Worm (Caenorhabditis elegans) whole organism, late embryonic: Measurements from ENCODE around the gene srh-24.

Experiments used
- C08G9.2 ChIP-seq: sonication (generic microtip); optimal IDR thresholded peaks from 2 replicates; lab custom pipeline; 2016; ENCODE audit warnings: mild to moderate bottlenecking, missing genetic modification characterization, moderate library complexity, missing compliant biosample characterization
- C38D4.7 ChIP-seq: fragments of 200-800 bp; sonication (Bioruptor generic); optimal IDR thresholded peaks from 2 replicates; lab custom pipeline; 2018; ENCODE audit warnings: mild to moderate bottlenecking, missing genetic modification characterization, moderate library complexity, missing compliant biosample characterization
- F13H6.1 ChIP-seq: sonication (generic microtip); optimal IDR thresholded peaks from 2 replicates; lab custom pipeline; 2016; ENCODE audit warnings: missing genetic modification characterization, missing compliant biosample characterization
- K02D7.2 ChIP-seq: sonication (generic microtip); optimal IDR thresholded peaks from 2 replicates; lab custom pipeline; 2017; ENCODE audit warnings: mild to moderate bottlenecking, missing genetic modification characterization, missing compliant biosample characterization
- T23F11.4 ChIP-seq: fragments of 200-800 bp; sonication (Bioruptor generic); optimal IDR thresholded peaks from 2 replicates; lab custom pipeline; 2018; ENCODE audit warnings: mild to moderate bottlenecking, missing genetic modification characterization, missing compliant biosample characterization
- Y22D7AL.16 ChIP-seq: sonication (generic microtip); optimal IDR thresholded peaks from 2 replicates; lab custom pipeline; 2016; ENCODE audit warnings: missing genetic modification characterization, missing compliant biosample characterization
- ahr-1 ChIP-seq: sonication (generic microtip); optimal IDR thresholded peaks from 2 replicates; lab custom pipeline; 2016; ENCODE audit warnings: missing genetic modification characterization, missing compliant biosample characterization
- ama-1 ChIP-seq: fragments of 150-350 bp; optimal IDR thresholded peaks from 2 replicates; lab custom pipeline; 2014
- ceh-14 ChIP-seq: sonication (generic microtip); optimal IDR thresholded peaks from 2 replicates; lab custom pipeline; 2016; ENCODE audit warnings: missing genotype, missing genetic modification characterization, missing compliant biosample characterization
- ceh-18 ChIP-seq: sonication (generic microtip); optimal IDR thresholded peaks from 2 replicates; lab custom pipeline; 2016; ENCODE audit warnings: missing genetic modification characterization, missing compliant biosample characterization
- ceh-19 ChIP-seq: fragments of 200-800 bp; sonication (Bioruptor generic); optimal IDR thresholded peaks from 2 replicates; lab custom pipeline; 2018; ENCODE audit warnings: mild to moderate bottlenecking, missing genetic modification characterization, missing compliant biosample characterization
- ceh-2 ChIP-seq: sonication (generic microtip); optimal IDR thresholded peaks from 2 replicates; lab custom pipeline; 2016; ENCODE audit warnings: missing genotype, missing genetic modification characterization, missing compliant biosample characterization
- ceh-22 ChIP-seq: sonication (generic microtip); optimal IDR thresholded peaks from 2 replicates; lab custom pipeline; 2017; ENCODE audit warnings: missing biosample characterization, missing genetic modification characterization
- ceh-30 ChIP-seq: fragments of 150-350 bp; optimal IDR thresholded peaks from 2 replicates; lab custom pipeline; 2014; ENCODE audit warnings: missing biosample characterization, missing genetic modification characterization
- ceh-31 ChIP-seq: sonication (generic microtip); optimal IDR thresholded peaks from 2 replicates; lab custom pipeline; 2016; ENCODE audit warnings: missing genetic modification characterization, missing compliant biosample characterization
- ceh-34 ChIP-seq: sonication (generic microtip); optimal IDR thresholded peaks from 2 replicates; lab custom pipeline; 2016; ENCODE audit warnings: mild to moderate bottlenecking, missing genetic modification characterization, missing compliant biosample characterization
- ceh-45 ChIP-seq: fragments of 200-800 bp; sonication (Bioruptor generic); IDR thresholded peaks from 2 replicates; pipeline ENCODE4 v1.3.6; 2022; ENCODE audit warnings: missing genetic modification reagents, missing genetic modification characterization, missing compliant biosample characterization
- ceh-9 ChIP-seq: sonication (generic microtip); optimal IDR thresholded peaks from 2 replicates; lab custom pipeline; 2016; ENCODE audit warnings: mild to moderate bottlenecking, missing genetic modification characterization, inconsistent platforms, missing compliant biosample characterization
- che-1 ChIP-seq: sonication (generic microtip); optimal IDR thresholded peaks from 2 replicates; lab custom pipeline; 2016; ENCODE audit warnings: mild to moderate bottlenecking, missing genetic modification characterization, missing compliant biosample characterization
- dmd-4 ChIP-seq: sonication (generic microtip); optimal IDR thresholded peaks from 2 replicates; lab custom pipeline; 2016; ENCODE audit warnings: borderline replicate concordance, missing genetic modification characterization, missing compliant biosample characterization
- eyg-1 ChIP-seq: sonication (generic microtip); optimal IDR thresholded peaks from 2 replicates; lab custom pipeline; 2016; ENCODE audit warnings: missing genotype, missing genetic modification characterization, missing compliant biosample characterization
- fax-1 ChIP-seq: sonication (generic microtip); optimal IDR thresholded peaks from 2 replicates; lab custom pipeline; 2016; ENCODE audit warnings: missing genotype, missing genetic modification characterization, missing compliant biosample characterization
- fkh-10 ChIP-seq: fragments of 150-350 bp; optimal IDR thresholded peaks from 2 replicates; lab custom pipeline; 2014; ENCODE audit warnings: missing biosample characterization, missing genetic modification reagents, missing genetic modification characterization
- fkh-6 ChIP-seq: sonication (generic microtip); optimal IDR thresholded peaks from 2 replicates; lab custom pipeline; 2016; ENCODE audit warnings: missing genetic modification characterization, missing compliant biosample characterization
- lim-6 ChIP-seq: sonication (generic microtip); optimal IDR thresholded peaks from 2 replicates; lab custom pipeline; 2016; ENCODE audit warnings: missing genetic modification characterization, missing compliant biosample characterization
- lin-11 ChIP-seq: fragments of 200-800 bp; sonication (Bioruptor generic); optimal IDR thresholded peaks from 2 replicates; lab custom pipeline; 2018; ENCODE audit warnings: mild to moderate bottlenecking, missing genetic modification characterization, missing compliant biosample characterization
- nfya-1 ChIP-seq: sonication (generic microtip); optimal IDR thresholded peaks from 2 replicates; lab custom pipeline; 2017; ENCODE audit warnings: missing genetic modification characterization, mild to moderate bottlenecking, missing compliant biosample characterization, antibody characterized with exemption, moderate library complexity
- nhr-232 ChIP-seq: sonication (generic microtip); optimal IDR thresholded peaks from 2 replicates; lab custom pipeline; 2016; ENCODE audit warnings: missing genetic modification characterization, missing compliant biosample characterization
- odd-2 ChIP-seq: sonication (generic microtip); optimal IDR thresholded peaks from 2 replicates; lab custom pipeline; 2017; ENCODE audit warnings: antibody characterized with exemption, mild to moderate bottlenecking, missing genetic modification characterization, missing compliant biosample characterization
- pag-3 ChIP-seq: sonication (generic microtip); optimal IDR thresholded peaks from 2 replicates; lab custom pipeline; 2016; ENCODE audit warnings: missing compliant biosample characterization, missing genetic modification characterization, borderline replicate concordance
- pax-1 ChIP-seq: fragments of 150-350 bp; optimal IDR thresholded peaks from 2 replicates; lab custom pipeline; 2014; ENCODE audit warnings: missing biosample characterization, missing genetic modification characterization
- pros-1 ChIP-seq: fragments of 150-350 bp; optimal IDR thresholded peaks from 2 replicates; lab custom pipeline; 2014; ENCODE audit warnings: missing biosample characterization, missing genetic modification reagents, missing genetic modification characterization
- sox-4 ChIP-seq: sonication (generic microtip); optimal IDR thresholded peaks from 2 replicates; lab custom pipeline; 2017; ENCODE audit warnings: mild to moderate bottlenecking, missing genetic modification characterization, inconsistent platforms, missing compliant biosample characterization
- tbx-2 ChIP-seq: sonication (generic microtip); optimal IDR thresholded peaks from 2 replicates; lab custom pipeline; 2016; ENCODE audit warnings: missing genetic modification characterization, missing compliant biosample characterization
- ttx-3 ChIP-seq: sonication (generic microtip); optimal IDR thresholded peaks from 2 replicates; lab custom pipeline; 2016; ENCODE audit warnings: missing genetic modification reagents, missing genetic modification characterization, missing compliant biosample characterization

Gene srh-24

ce11 chrV:13946385-13947019 lies 14.3 kb downstream of the srh-24 start, which contains the start of the genes srx-10 and clec-226:
Gene srx-10 (minus strand): TSS chrV:13946485.
Gene clec-226 (plus strand): TSS chrV:13946969.
- no peak for TF ChIP-seq odd-2 (tag; lab: Kevin White, UChicago)
- no peak for TF ChIP-seq fkh-6 (tag; lab: Kevin White, UChicago)
- no peak for TF ChIP-seq ceh-45 (GFP tag; lab: Robert Waterston, UW)
- no peak for TF ChIP-seq fkh-10 (GFP tag; lab: Kevin White, UChicago)
- TF ChIP-seq tbx-2 (tag; lab: Kevin White, UChicago): no peak
- no peak for TF ChIP-seq ceh-18
- TF ChIP-seq che-1 (tag; lab: Kevin White, UChicago): no peak
- TF ChIP-seq ahr-1 (tag; lab: Kevin White, UChicago): no peak
- TF ChIP-seq fax-1 (tag; lab: Kevin White, UChicago): no peak
- TF ChIP-seq pag-3: no peak
- no peak for TF ChIP-seq Y22D7AL.16 (tag; lab: Kevin White, UChicago)
- no peak for TF ChIP-seq lin-11 (tag; lab: Kevin White, UChicago)
- no peak for TF ChIP-seq sox-4
- TF ChIP-seq ceh-14: no peak
- no peak for TF ChIP-seq ceh-31 (tag; lab: Kevin White, UChicago)
- no peak for TF ChIP-seq ceh-22 (tag; lab: Kevin White, UChicago)
- TF ChIP-seq, all 69 proteins: peak for 0

- TF ChIP-seq nhr-232 (tag; lab: Kevin White, UChicago): no peak
- TF ChIP-seq ceh-19 (GFP tag; lab: Kevin White, UChicago): no peak
- TF ChIP-seq ama-1 (lab: Kevin White, UChicago): no peak
- TF ChIP-seq nfya-1 (tag; lab: Kevin White, UChicago): no peak
- no peak for TF ChIP-seq ceh-2
- TF ChIP-seq F13H6.1 (tag; lab: Kevin White, UChicago): no peak
- TF ChIP-seq K02D7.2 (tag; lab: Kevin White, UChicago): no peak
These were observed 18.7 kb downstream of the srh-24 start, which contains the start of gene dpr-1 for ce11 chrV:13942082-13942481. Gene dpr-1 (minus strand): TSS chrV:13942182.

- no peak for TF ChIP-seq ttx-3 (tag; lab: Kevin White, UChicago)
- no peak for TF ChIP-seq eyg-1 (tag; lab: Kevin White, UChicago)
These were observed 24.0 kb downstream of the srh-24 start, which contains the start of gene srw-145 for ce11 chrV:13936850-13937249. Gene srw-145 (plus strand): TSS chrV:13937150.

- TF ChIP-seq ceh-30 (no peak), F13H6.1 (tag; lab: Kevin White, UChicago) (no peak), lim-6 (tag; lab: Kevin White, UChicago) (no peak), ceh-9 (tag; lab: Kevin White, UChicago) (no peak), lin-11 (tag; lab: Kevin White, UChicago) (no peak), pros-1 (no peak), fkh-6 (tag; lab: Kevin White, UChicago) (no peak), ceh-14 (no peak), pax-1 (no peak), C38D4.7 (GFP tag; lab: Kevin White, UChicago) (no peak), dmd-4 (tag; lab: Kevin White, UChicago) (no peak), sox-4 (no peak), Y22D7AL.16 (tag; lab: Kevin White, UChicago) (no peak), T23F11.4 (GFP tag; lab: Kevin White, UChicago) (no peak), ceh-34 (no peak), C08G9.2 (tag; lab: Kevin White, UChicago) (no peak)
These were observed 24.8 kb downstream of the srh-24 start for ce11 chrV:13936052-13936451.
